Worm (Caenorhabditis elegans): ENCODE results near the gene Y57G11C.31.

DNA sequence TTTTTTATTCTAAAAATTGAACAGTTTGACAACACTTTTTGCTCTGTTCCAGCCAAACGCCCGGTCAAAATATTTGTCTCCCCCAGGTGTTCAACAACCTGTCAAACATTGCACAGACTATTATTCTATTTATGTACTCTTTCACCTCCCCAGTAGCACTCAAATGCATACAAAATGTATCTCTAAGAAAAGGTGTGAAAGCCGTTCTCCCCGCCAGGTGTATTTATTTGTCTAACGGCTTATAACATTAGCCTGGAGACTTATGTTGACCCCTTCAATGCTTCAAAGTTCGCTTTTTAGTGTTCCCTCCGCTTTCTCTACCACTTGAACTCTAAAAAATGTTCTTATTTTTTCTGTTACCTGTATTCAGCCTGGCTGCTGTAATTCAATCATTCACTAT lies 39.8 kb upstream of the Y57G11C.31 start, which contains the start of gene srlf-27:
- TF ChIP-seq ama-1 (optimal IDR thresholded peaks at IDR 0.05) = no peak
- no peak for TF ChIP-seq flt-1 (GFP tag; IDR thresholded peaks at IDR 0.05)
- no peak for TF ChIP-seq B0310.2 (tag; optimal IDR thresholded peaks at IDR 0.05)
- TF ChIP-seq hnd-1 (tag; optimal IDR thresholded peaks at IDR 0.05) = no peak
- no peak for TF ChIP-seq hmg-4 (GFP tag; optimal IDR thresholded peaks at IDR 0.05)
- TF ChIP-seq ceh-36 (tag; optimal IDR thresholded peaks at IDR 0.05) = no peak
- no peak for TF ChIP-seq F13C5.2 (tag; optimal IDR thresholded peaks at IDR 0.05)
- no peak for TF ChIP-seq ceh-13 (GFP tag; optimal IDR thresholded peaks at IDR 0.05)
- no peak for TF ChIP-seq scrt-1 (GFP tag; IDR thresholded peaks at IDR 0.05)
- TF ChIP-seq aly-1 (tag; optimal IDR thresholded peaks at IDR 0.05) = no peak
- no peak for TF ChIP-seq hmbx-1 (tag; optimal IDR thresholded peaks at IDR 0.05)

Data from whole organism, early embryonic.